Fruit fly (Drosophila melanogaster): ENCODE data around the gene CG34437.

dm6 chr3R:28297513-28297912 lies 14.0 kb downstream of the CG34437 start:
- TF ChIP-seq CTCF (optimal IDR thresholded peaks at IDR 0.05) (no peak), CG8478 (optimal IDR thresholded peaks at IDR 0.05) (no peak)

Measured in S2 (cell line).